Worm (Caenorhabditis elegans): Measurements from ENCODE around the gene nspc-3.

- TF ChIP-seq nhr-11 (tag; optimal IDR thresholded peaks at IDR 0.05) (no peak), ZK546.5 (tag; optimal IDR thresholded peaks at IDR 0.05) (no peak), elt-1 (tag; optimal IDR thresholded peaks at IDR 0.05) (no peak), mdl-1 (tag; optimal IDR thresholded peaks at IDR 0.05) (no peak)
Observed at ce11 chrX:8569159-8569558, 32.3 kb downstream of the nspc-3 start.

All from whole organism, L3 larva.